Worm (Caenorhabditis elegans): ENCODE measurements around the gene mma-1.

ce11 chrV:12560328-12560782 lies 35.7 kb downstream of the mma-1 start, which contains the start of gene sel-1:
- no peak for TF ChIP-seq ama-1 (optimal IDR thresholded peaks at IDR 0.05)
- TF ChIP-seq flt-1 (GFP tag; IDR thresholded peaks at IDR 0.05) = no peak
- TF ChIP-seq hmbx-1 (tag; optimal IDR thresholded peaks at IDR 0.05) = no peak
- no peak for TF ChIP-seq ets-7 (tag; optimal IDR thresholded peaks at IDR 0.05)
